Fruit fly (Drosophila melanogaster) whole organism, embryonic: ENCODE measurements around the gene Eato.

Source experiments
- ATbp ChIP-seq: fragments of 200-800 bp; sonication (Bioruptor generic); optimal IDR thresholded peaks from 2 replicates; lab custom pipeline; 2017; ENCODE audit warnings: missing biosample characterization, mild to moderate bottlenecking, missing genetic modification characterization, missing genetic modification reagents
- CG11695 ChIP-seq: fragments of 200-800 bp; sonication (Bioruptor generic); IDR thresholded peaks from 3 replicates; pipeline ENCODE4 v1.3.6; 2022; ENCODE audit warnings: missing biosample characterization, missing genetic modification characterization
- CG13123 ChIP-seq: fragments of 200-800 bp; sonication (Bioruptor generic); optimal IDR thresholded peaks from 2 replicates; lab custom pipeline; 2016; ENCODE audit warnings: missing biosample characterization, missing genetic modification characterization
- CG15011 ChIP-seq: fragments of 200-800 bp; sonication (Bioruptor generic); optimal IDR thresholded peaks from 3 replicates; lab custom pipeline; 2018; ENCODE audit warnings: missing biosample characterization, mild to moderate bottlenecking, missing genetic modification characterization
- CG17186 ChIP-seq: fragments of 200-800 bp; sonication (Bioruptor generic); optimal IDR thresholded peaks from 3 replicates; lab custom pipeline; 2017; ENCODE audit warnings: missing biosample characterization, missing genetic modification reagents, missing genetic modification characterization
- CG17829 ChIP-seq: fragments of 200-800 bp; optimal IDR thresholded peaks from 2 replicates; lab custom pipeline; 2019; ENCODE audit warnings: missing biosample characterization, mild to moderate bottlenecking, missing genetic modification characterization, moderate library complexity
- CG18011 ChIP-seq: fragments of 200-800 bp; sonication (Bioruptor generic); optimal IDR thresholded peaks from 2 replicates; lab custom pipeline; 2017; ENCODE audit warnings: missing biosample characterization, missing genetic modification characterization, mild to moderate bottlenecking, moderate library complexity, missing genotype
- CG4854 ChIP-seq: fragments of 200-800 bp; sonication (Bioruptor generic); optimal IDR thresholded peaks from 2 replicates; lab custom pipeline; 2016; ENCODE audit warnings: missing biosample characterization, missing genetic modification characterization, inconsistent platforms
- CG6854 ChIP-seq: fragments of 200-800 bp; sonication (Bioruptor generic); optimal IDR thresholded peaks from 3 replicates; lab custom pipeline; 2017; ENCODE audit warnings: missing biosample characterization, mild to moderate bottlenecking, missing genetic modification characterization
- CG7271 ChIP-seq: fragments of 200-800 bp; sonication (Bioruptor generic); optimal IDR thresholded peaks from 2 replicates; lab custom pipeline; 2018; ENCODE audit warnings: missing biosample characterization, mild to moderate bottlenecking, missing genetic modification characterization, moderate library complexity
- CG7357 ChIP-seq: fragments of 200-800 bp; sonication (Bioruptor generic); IDR thresholded peaks from 3 replicates; pipeline ENCODE4 v1.3.6; 2022; ENCODE audit warnings: missing biosample characterization, missing genetic modification characterization
- CG7745 ChIP-seq: fragments of 200-800 bp; sonication (Bioruptor generic); optimal IDR thresholded peaks from 2 replicates; lab custom pipeline; 2018; ENCODE audit warnings: missing biosample characterization, mild to moderate bottlenecking, missing genetic modification characterization, moderate library complexity
- CG8359 ChIP-seq: fragments of 200-800 bp; sonication (Bioruptor generic); optimal IDR thresholded peaks from 2 replicates; lab custom pipeline; 2017; ENCODE audit warnings: missing biosample characterization, mild to moderate bottlenecking, missing genetic modification characterization, borderline replicate concordance
- E2f2 ChIP-seq: fragments of 200-800 bp; sonication (Bioruptor generic); IDR thresholded peaks from 2 replicates; pipeline ENCODE4 v1.3.6; 2022; ENCODE audit warnings: missing biosample characterization, missing genetic modification characterization
- Fer1 ChIP-seq: fragments of 200-800 bp; sonication (Bioruptor generic); optimal IDR thresholded peaks from 2 replicates; lab custom pipeline; 2017; ENCODE audit warnings: missing biosample characterization, mild to moderate bottlenecking, missing genetic modification characterization
- Fer3 ChIP-seq: fragments of 200-800 bp; sonication (Bioruptor generic); optimal IDR thresholded peaks from 2 replicates; lab custom pipeline; 2018; ENCODE audit warnings: missing biosample characterization, mild to moderate bottlenecking, missing genetic modification characterization, moderate library complexity
- Gug ChIP-seq: fragments of 200-800 bp; sonication (Bioruptor generic); IDR thresholded peaks from 4 replicates; pipeline ENCODE4 v1.3.6; 2022; ENCODE audit warnings: missing biosample characterization, missing genetic modification characterization
- HmgD ChIP-seq: fragments of 200-800 bp; sonication (Bioruptor generic); optimal IDR thresholded peaks from 3 replicates; lab custom pipeline; 2016; ENCODE audit warnings: missing biosample characterization, missing genetic modification characterization
- Hsf ChIP-seq: fragments of 200-800 bp; sonication (Bioruptor generic); optimal IDR thresholded peaks from 3 replicates; lab custom pipeline; 2016; ENCODE audit warnings: missing biosample characterization, missing genetic modification characterization
- Mrtf ChIP-seq: fragments of 200-800 bp; sonication (Bioruptor generic); IDR thresholded peaks from 3 replicates; pipeline ENCODE4 v1.3.6; 2022; ENCODE audit warnings: missing biosample characterization, missing genetic modification characterization
- Myb ChIP-seq: fragments of 200-800 bp; sonication (Bioruptor generic); optimal IDR thresholded peaks from 2 replicates; lab custom pipeline; 2016; ENCODE audit warnings: missing biosample characterization, missing genetic modification characterization
- NC2β ChIP-seq: fragments of 200-800 bp; sonication (Bioruptor generic); optimal IDR thresholded peaks from 2 replicates; lab custom pipeline; 2016; ENCODE audit warnings: missing biosample characterization, missing genetic modification characterization
- NFAT ChIP-seq: fragments of 200-800 bp; sonication (Bioruptor generic); IDR thresholded peaks from 2 replicates; pipeline ENCODE4 v1.3.6; 2022; ENCODE audit warnings: missing biosample characterization, missing genetic modification characterization
- Sry-β ChIP-seq: fragments of 200-800 bp; sonication (Bioruptor generic); optimal IDR thresholded peaks from 2 replicates; lab custom pipeline; 2018; ENCODE audit warnings: missing biosample characterization, mild to moderate bottlenecking, missing genetic modification characterization, moderate library complexity
- Taf1 ChIP-seq: fragments of 200-800 bp; sonication (Bioruptor generic); IDR thresholded peaks from 2 replicates; pipeline ENCODE4 v1.3.6; 2022; ENCODE audit warnings: missing biosample characterization, missing genetic modification characterization
- aop ChIP-seq: fragments of 200-800 bp; sonication (Bioruptor generic); IDR thresholded peaks from 2 replicates; pipeline ENCODE4 v1.3.6; 2022; ENCODE audit warnings: missing biosample characterization, missing genetic modification characterization
- bigmax ChIP-seq: fragments of 200-800 bp; sonication (Bioruptor generic); optimal IDR thresholded peaks from 2 replicates; lab custom pipeline; 2018; ENCODE audit warnings: missing biosample characterization, mild to moderate bottlenecking, missing genetic modification characterization
- bsh ChIP-seq, 2 experiments: fragments of 200-800 bp; sonication (Bioruptor generic); optimal IDR thresholded peaks; 2 replicates each; lab custom pipeline; 2017 to 2018; ENCODE audit warnings: mild to moderate bottlenecking in 2 of 2, missing biosample characterization in 2 of 2, missing genetic modification characterization in 2 of 2, moderate library complexity in 1 of 2
- caup ChIP-seq: fragments of 200-800 bp; sonication (Bioruptor generic); optimal IDR thresholded peaks from 3 replicates; lab custom pipeline; 2017; ENCODE audit warnings: missing biosample characterization, mild to moderate bottlenecking, missing genetic modification characterization, moderate library complexity; ENCODE audit not compliant: severe bottlenecking
- cg ChIP-seq: fragments of 200-800 bp; sonication (Bioruptor generic); optimal IDR thresholded peaks from 3 replicates; lab custom pipeline; 2019; ENCODE audit warnings: missing biosample characterization, mild to moderate bottlenecking, missing genetic modification characterization, moderate library complexity
- ci ChIP-seq: fragments of 200-800 bp; sonication (Bioruptor generic); IDR thresholded peaks from 3 replicates; pipeline ENCODE4 v1.3.6; 2022; ENCODE audit warnings: missing biosample characterization, missing genetic modification characterization
- crol ChIP-seq: fragments of 200-800 bp; sonication (Bioruptor generic); IDR thresholded peaks from 2 replicates; pipeline ENCODE4 v1.3.6; 2022; ENCODE audit warnings: missing biosample characterization, missing genetic modification characterization
- gt ChIP-seq: fragments of 200-800 bp; sonication (Bioruptor generic); IDR thresholded peaks from 2 replicates; pipeline ENCODE4 v1.3.6; 2022; ENCODE audit warnings: missing biosample characterization, missing genetic modification characterization
- hbn ChIP-seq: fragments of 200-800 bp; sonication (Bioruptor generic); IDR thresholded peaks from 2 replicates; pipeline ENCODE4 v1.3.6; 2022; ENCODE audit warnings: missing biosample characterization, missing genetic modification characterization; ENCODE audit not compliant: partially characterized antibody
- kay ChIP-seq: fragments of 200-800 bp; sonication (Bioruptor generic); optimal IDR thresholded peaks from 2 replicates; lab custom pipeline; 2016; ENCODE audit warnings: missing biosample characterization, missing genetic modification characterization
- lilli ChIP-seq: fragments of 200-800 bp; sonication (Bioruptor generic); optimal IDR thresholded peaks from 3 replicates; lab custom pipeline; 2016; ENCODE audit warnings: missing biosample characterization, missing genetic modification characterization
- otp ChIP-seq: fragments of 200-800 bp; sonication (Bioruptor generic); IDR thresholded peaks from 3 replicates; pipeline ENCODE4, ENCODE4 v1.3.6; 2022; ENCODE audit warnings: missing biosample characterization, missing genetic modification characterization
- pan ChIP-seq, 4 experiments: fragments of >200 bp in 3 of 4; fragments of 200-800 bp in 1 of 4; sonication (Bioruptor generic) in 1 of 4; optimal IDR thresholded peaks in 3 of 4; IDR thresholded peaks in 1 of 4; 2 replicates each; pipeline versions ENCODE4 v1.3.6 to Lab custom; 2017 to 2022; ENCODE audit warnings: missing biosample characterization in 2 of 4, missing genetic modification characterization in 2 of 4, mixed read lengths in 1 of 4
- psq ChIP-seq: fragments of 200-800 bp; sonication (Bioruptor generic); optimal IDR thresholded peaks from 2 replicates; lab custom pipeline; 2017; ENCODE audit warnings: missing biosample characterization, missing genetic modification characterization
- so ChIP-seq: fragments of 200-800 bp; sonication (Bioruptor generic); IDR thresholded peaks from 3 replicates; pipeline ENCODE4 v1.3.6; 2022; ENCODE audit warnings: missing biosample characterization, missing genetic modification characterization
- ssp ChIP-seq: fragments of 200-800 bp; sonication (Bioruptor generic); IDR thresholded peaks from 2 replicates; pipeline ENCODE4 v1.3.6; 2022; ENCODE audit warnings: missing biosample characterization, missing genetic modification characterization
- sug ChIP-seq: fragments of 200-800 bp; optimal IDR thresholded peaks from 2 replicates; lab custom pipeline; 2019; ENCODE audit warnings: missing biosample characterization, mild to moderate bottlenecking, missing genetic modification characterization, moderate library complexity
- tll ChIP-seq, 2 experiments: fragments of 200-800 bp in 1 of 2; fragments of >200 bp in 1 of 2; sonication (Bioruptor generic) in 1 of 2; optimal IDR thresholded peaks; 2 replicates each; lab custom pipeline; 2017 to 2019; ENCODE audit warnings: missing biosample characterization in 2 of 2, missing genetic modification characterization in 2 of 2, mild to moderate bottlenecking in 1 of 2, moderate library complexity in 1 of 2
- trh ChIP-seq: fragments of 200-800 bp; sonication (Bioruptor generic); optimal IDR thresholded peaks from 2 replicates; lab custom pipeline; 2016; ENCODE audit warnings: missing biosample characterization, missing genetic modification characterization
- ttk ChIP-seq: fragments of 200-800 bp; sonication (Bioruptor generic); IDR thresholded peaks from 2 replicates; pipeline ENCODE4 v2.1.2; 2022; ENCODE audit warnings: missing biosample characterization, missing genetic modification characterization
- unc-4 ChIP-seq: fragments of 200-800 bp; sonication (Bioruptor generic); IDR thresholded peaks from 2 replicates; pipeline ENCODE4 v1.3.6; 2022; ENCODE audit warnings: missing biosample characterization, missing genetic modification characterization; ENCODE audit not compliant: partially characterized antibody
- vnd ChIP-seq: fragments of 200-800 bp; sonication (Bioruptor generic); IDR thresholded peaks from 3 replicates; pipeline ENCODE4 v1.3.6; 2022; ENCODE audit warnings: missing biosample characterization, missing genetic modification characterization; ENCODE audit not compliant: partially characterized antibody
- zfh2 ChIP-seq: fragments of 200-800 bp; sonication (Bioruptor generic); optimal IDR thresholded peaks from 2 replicates; lab custom pipeline; 2016; ENCODE audit warnings: missing biosample characterization, missing genetic modification characterization

The Eato gene

dm6 chr2L:13838647-13839390 lies 54.9 kb downstream of the Eato start (continued):
- TF ChIP-seq Sry-β (GFP tag; lab: Kevin White, UChicago): no peak
- TF ChIP-seq Taf1 (GFP tag; lab: Robert Waterston, UW): no peak
- no peak for TF ChIP-seq CG4854 (GFP tag; lab: Kevin White, UChicago)
- TF ChIP-seq NFAT (GFP tag; lab: Robert Waterston, UW): no peak
- TF ChIP-seq bigmax: no peak
- no peak for TF ChIP-seq ssp (GFP tag; lab: Robert Waterston, UW)
- TF ChIP-seq Fer1 (GFP tag; lab: Kevin White, UChicago): peak; percentile 39
- no peak for TF ChIP-seq Mrtf (GFP tag; lab: Robert Waterston, UW)
- no peak for TF ChIP-seq CG6854 (GFP tag; lab: Kevin White, UChicago)
- TF ChIP-seq Fer3 (tag; lab: Kevin White, UChicago): peak; percentile 8
- peak; percentile 67 for TF ChIP-seq ATbp (GFP tag; lab: Kevin White, UChicago)
- TF ChIP-seq unc-4 (GFP tag; lab: Robert Waterston, UW): no peak
- no peak for TF ChIP-seq hbn (GFP tag; lab: Robert Waterston, UW)
- no peak for TF ChIP-seq crol (GFP tag; lab: Robert Waterston, UW)
- TF ChIP-seq so (GFP tag; lab: Robert Waterston, UW): no peak
- no peak for TF ChIP-seq Hsf (GFP tag; lab: Kevin White, UChicago)
- no peak for TF ChIP-seq psq (GFP tag; lab: Kevin White, UChicago)
- no peak for TF ChIP-seq zfh2
- TF ChIP-seq CG7271: peak; percentile 49
- no peak for TF ChIP-seq Myb (GFP tag; lab: Kevin White, UChicago)
- TF ChIP-seq lilli (GFP tag; lab: Kevin White, UChicago): no peak
- TF ChIP-seq CG17829: no peak
- no peak for TF ChIP-seq CG8359 (GFP tag; lab: Kevin White, UChicago)
- no peak for TF ChIP-seq HmgD (GFP tag; lab: Kevin White, UChicago)
- peak; percentile 22; the same call in 1 of the 4 replicates for TF ChIP-seq Gug (GFP tag; lab: Robert Waterston, UW)
- TF ChIP-seq CG15011 (GFP tag; lab: Kevin White, UChicago): no peak
- no peak for TF ChIP-seq aop (GFP tag; lab: Robert Waterston, UW)
- TF ChIP-seq trh (GFP tag; lab: Kevin White, UChicago): no peak
- no peak for TF ChIP-seq gt (GFP tag; lab: Robert Waterston, UW)
- peak; percentile 41 for TF ChIP-seq sug (tag; lab: Kevin White, UChicago)
- TF ChIP-seq CG7357 (GFP tag; lab: Robert Waterston, UW): no peak
- no peak for TF ChIP-seq CG13123 (GFP tag; lab: Kevin White, UChicago)
- peak in 1 of 2 experiments; percentile 35 for TF ChIP-seq tll (GFP tag; optimal IDR thresholded peaks at IDR 0.05; lab: Kevin White, UChicago)
- TF ChIP-seq cg: no peak
- TF ChIP-seq ci (GFP tag; lab: Robert Waterston, UW): 0 out of 3 replicates have a peak, but pooled peaks have one; percentile 24
- TF ChIP-seq E2f2 (GFP tag; lab: Robert Waterston, UW): no peak
- no peak for TF ChIP-seq vnd (GFP tag; lab: Robert Waterston, UW)
- TF ChIP-seq CG11695: no peak; the same call in 2 of the 3 replicates
- TF ChIP-seq bsh (GFP tag; optimal IDR thresholded peaks at IDR 0.05; lab: Kevin White, UChicago): peak in 1 of 2 experiments; percentile 31
- TF ChIP-seq kay (GFP tag; lab: Kevin White, UChicago): no peak
- TF ChIP-seq CG17186 (GFP tag; lab: Kevin White, UChicago): no peak
- TF ChIP-seq otp (GFP tag; lab: Robert Waterston, UW): peak; percentile 5; the same call in 1 of the 3 replicates
- no peak for TF ChIP-seq CG18011
- TF ChIP-seq ttk (GFP tag; lab: Robert Waterston, UW): no peak
- TF ChIP-seq CG7745 (tag; lab: Kevin White, UChicago): no peak
- TF ChIP-seq pan (optimal IDR thresholded peaks at IDR 0.05; lab: Kevin White, UChicago): no peak
- TF ChIP-seq pan (GFP tag; optimal IDR thresholded peaks at IDR 0.05 in 1 of 2, IDR thresholded peaks at IDR 0.05 in 1 of 2): peak in 1 of 2 experiments; percentile 22
- peak; percentile 23 for TF ChIP-seq NC2β
- TF ChIP-seq caup (GFP tag; lab: Kevin White, UChicago): no peak
